Fruit fly (Drosophila melanogaster): ENCODE results near the gene mtDNA-helicase.

mtDNA-helicase gene

dm6 chr2L:9921401-9921800, 28.2 kb upstream of the mtDNA-helicase start, which contains the start of gene CG4592 (continued):
- TF ChIP-seq zfh2 (GFP tag; optimal IDR thresholded peaks at IDR 0.05) (peak; percentile 30), CoRest (tag; optimal IDR thresholded peaks at IDR 0.05) (peak; percentile 64), H15 (GFP tag; IDR thresholded peaks at IDR 0.05) (no peak), CG4424 (GFP tag; optimal IDR thresholded peaks at IDR 0.05) (peak; percentile 62), odd (GFP tag; optimal IDR thresholded peaks at IDR 0.05) (no peak), CG8924 (tag; optimal IDR thresholded peaks at IDR 0.05) (peak; percentile 75), Side (GFP tag; optimal IDR thresholded peaks at IDR 0.05) (peak; percentile 31), CG3281 (GFP tag; optimal IDR thresholded peaks at IDR 0.05) (no peak), CG6654 (GFP tag; optimal IDR thresholded peaks at IDR 0.05) (peak; percentile 22), CG12391 (tag; optimal IDR thresholded peaks at IDR 0.05) (peak; percentile 70), CG3838 (GFP tag; optimal IDR thresholded peaks at IDR 0.05) (peak; percentile 5), H2.0 (GFP tag; IDR thresholded peaks at IDR 0.05) (peak; percentile 66), her (GFP tag; optimal IDR thresholded peaks at IDR 0.05) (peak; percentile 45), Dll (GFP tag; IDR thresholded peaks at IDR 0.05; ENCODE audit: partially characterized antibody) (no peak), ham (GFP tag; IDR thresholded peaks at IDR 0.05) (peak; percentile 32; the same call in 1 of the 2 replicates), BtbVII (GFP tag; optimal IDR thresholded peaks at IDR 0.05) (peak; percentile 36), CG11723 (GFP tag; optimal IDR thresholded peaks at IDR 0.05) (no peak), crp (GFP tag; optimal IDR thresholded peaks at IDR 0.05) (peak; percentile 69 to 92), CG30403 (GFP tag; optimal IDR thresholded peaks at IDR 0.05) (peak; percentile 71), CG8765 (GFP tag; IDR thresholded peaks at IDR 0.05) (no peak), sqz (GFP tag; optimal IDR thresholded peaks at IDR 0.05) (no peak), CG2875 (GFP tag; optimal IDR thresholded peaks at IDR 0.05) (peak; percentile 45), Camta (GFP tag; optimal IDR thresholded peaks at IDR 0.05) (peak; percentile 37), ash1 (GFP tag; optimal IDR thresholded peaks at IDR 0.05) (no peak), wdn (GFP tag; IDR thresholded peaks at IDR 0.05) (0 out of 2 replicates have a peak, but pooled peaks have one; percentile 22), CG17328 (GFP tag; IDR thresholded peaks at IDR 0.05) (0 out of 2 replicates have a peak, but pooled peaks have one; percentile 32), zen (tag; optimal IDR thresholded peaks at IDR 0.05) (peak; percentile 48), Adf1 (GFP tag; IDR thresholded peaks at IDR 0.05) (peak; percentile 18; the same call in 1 of the 2 replicates), CG16779 (GFP tag; IDR thresholded peaks at IDR 0.05) (no peak), pita (GFP tag; optimal IDR thresholded peaks at IDR 0.05) (peak; percentile 14), MBD-R2 (GFP tag; IDR thresholded peaks at IDR 0.05) (peak; percentile 92), CG2678 (tag; optimal IDR thresholded peaks at IDR 0.05) (no peak), Fer3 (tag; optimal IDR thresholded peaks at IDR 0.05) (peak; percentile 67), corto (GFP tag; optimal IDR thresholded peaks at IDR 0.05) (no peak), CG9817 (tag; optimal IDR thresholded peaks at IDR 0.05) (peak; percentile 40), dm (GFP tag; optimal IDR thresholded peaks at IDR 0.05) (no peak), CG34422 (GFP tag; IDR thresholded peaks at IDR 0.05) (peak; percentile 11; the same call in 1 of the 3 replicates), CG32532 (GFP tag; IDR thresholded peaks at IDR 0.05) (peak; percentile 66), HHEX (GFP tag; optimal IDR thresholded peaks at IDR 0.05) (peak; percentile 34), MESR4 (GFP tag; optimal IDR thresholded peaks at IDR 0.05) (peak; percentile 21), da (GFP tag; optimal IDR thresholded peaks at IDR 0.05) (no peak), CG8359 (GFP tag; optimal IDR thresholded peaks at IDR 0.05; ENCODE audit: borderline replicate concordance) (no peak), MTF-1 (GFP tag; optimal IDR thresholded peaks at IDR 0.05; ENCODE audit: borderline replicate concordance) (peak; percentile 26), Deaf1 (tag; optimal IDR thresholded peaks at IDR 0.05) (peak; percentile 27), CG18476 (GFP tag; optimal IDR thresholded peaks at IDR 0.05) (peak; percentile 39), CG7271 (tag; optimal IDR thresholded peaks at IDR 0.05) (no peak), Mrtf (GFP tag; IDR thresholded peaks at IDR 0.05) (peak; percentile 31; the same call in 2 of the 3 replicates), ap (GFP tag; IDR thresholded peaks at IDR 0.05) (0 out of 2 replicates have a peak, but pooled peaks have one; percentile 21), CG12219 (GFP tag; optimal IDR thresholded peaks at IDR 0.05) (peak; percentile 66), gcm2 (GFP tag; optimal IDR thresholded peaks at IDR 0.05) (peak; percentile 17)

Measured in whole organism, embryonic.